Worm (Caenorhabditis elegans): ENCODE data around the gene C44H9.7.

C44H9.7 gene

ce11 chrV:12854766-12855165 lies at the start of gene C44H9.7:
TSS of gene C44H9.7 (minus strand) at chrV:12854866.
- TF ChIP-seq aly-1 (tag; optimal IDR thresholded peaks at IDR 0.05), result no peak

ce11 chrV:12904054-12904453 lies 49.4 kb upstream of the C44H9.7 start, which contains the start of gene ttr-27:
TSS of gene ttr-27 (minus strand) at chrV:12904098.
- no peak for TF ChIP-seq ceh-36 (tag; optimal IDR thresholded peaks at IDR 0.05)
- no peak for TF ChIP-seq pes-1 (GFP tag; IDR thresholded peaks at IDR 0.05)
- no peak for TF ChIP-seq aly-1 (tag; optimal IDR thresholded peaks at IDR 0.05)
- no peak for TF ChIP-seq ceh-13 (GFP tag; optimal IDR thresholded peaks at IDR 0.05)
- TF ChIP-seq hmg-4 (GFP tag; optimal IDR thresholded peaks at IDR 0.05), result no peak
- no peak for TF ChIP-seq flt-1 (GFP tag; IDR thresholded peaks at IDR 0.05)
- no peak for TF ChIP-seq B0310.2 (tag; optimal IDR thresholded peaks at IDR 0.05)
- TF ChIP-seq ama-1 (optimal IDR thresholded peaks at IDR 0.05), result no peak
- no peak for TF ChIP-seq hnd-1 (tag; optimal IDR thresholded peaks at IDR 0.05)
- TF ChIP-seq tra-4 (tag; optimal IDR thresholded peaks at IDR 0.05), result no peak
- TF ChIP-seq scrt-1 (GFP tag; IDR thresholded peaks at IDR 0.05), result no peak
- TF ChIP-seq hmbx-1 (tag; optimal IDR thresholded peaks at IDR 0.05), result no peak
- TF ChIP-seq ets-7 (tag; optimal IDR thresholded peaks at IDR 0.05), result no peak
- TF ChIP-seq tbx-11 (GFP tag; IDR thresholded peaks at IDR 0.05), result no peak
- no peak for TF ChIP-seq sea-1 (GFP tag; conservative IDR thresholded peaks at IDR 0.05)
- no peak for TF ChIP-seq F13C5.2 (tag; optimal IDR thresholded peaks at IDR 0.05)
- no peak for TF ChIP-seq tbx-37 (GFP tag; conservative IDR thresholded peaks at IDR 0.05)

- TF ChIP-seq tra-4 (tag; optimal IDR thresholded peaks at IDR 0.05), result no peak
- TF ChIP-seq ets-7 (tag; optimal IDR thresholded peaks at IDR 0.05), result no peak
- TF ChIP-seq pes-1 (GFP tag; IDR thresholded peaks at IDR 0.05), result no peak
- no peak for TF ChIP-seq tbx-11 (GFP tag; IDR thresholded peaks at IDR 0.05)
- no peak for TF ChIP-seq scrt-1 (GFP tag; IDR thresholded peaks at IDR 0.05)
- no peak for TF ChIP-seq hnd-1 (tag; optimal IDR thresholded peaks at IDR 0.05)
- no peak for TF ChIP-seq hmg-4 (GFP tag; optimal IDR thresholded peaks at IDR 0.05)
- TF ChIP-seq tbx-37 (GFP tag; conservative IDR thresholded peaks at IDR 0.05), result no peak
- TF ChIP-seq ceh-36 (tag; optimal IDR thresholded peaks at IDR 0.05), result no peak
- TF ChIP-seq ceh-13 (GFP tag; optimal IDR thresholded peaks at IDR 0.05), result no peak
- no peak for TF ChIP-seq B0310.2 (tag; optimal IDR thresholded peaks at IDR 0.05)
- no peak for TF ChIP-seq aly-1 (tag; optimal IDR thresholded peaks at IDR 0.05)
- TF ChIP-seq sea-1 (GFP tag; conservative IDR thresholded peaks at IDR 0.05), result no peak
Measured at ce11 chrV:12901301-12901700, 46.6 kb upstream of the C44H9.7 start.

ce11 chrV:12898583-12899232 lies 44.0 kb upstream of the C44H9.7 start:
- TF ChIP-seq sea-1 (GFP tag; conservative IDR thresholded peaks at IDR 0.05), result no peak
- TF ChIP-seq ama-1 (optimal IDR thresholded peaks at IDR 0.05), result no peak
- TF ChIP-seq tra-4 (tag; optimal IDR thresholded peaks at IDR 0.05), result no peak
- no peak for TF ChIP-seq F13C5.2 (tag; optimal IDR thresholded peaks at IDR 0.05)
- no peak for TF ChIP-seq ceh-13 (GFP tag; optimal IDR thresholded peaks at IDR 0.05)
- TF ChIP-seq tbx-11 (GFP tag; IDR thresholded peaks at IDR 0.05), result no peak
- TF ChIP-seq aly-1 (tag; optimal IDR thresholded peaks at IDR 0.05), result no peak
- TF ChIP-seq hnd-1 (tag; optimal IDR thresholded peaks at IDR 0.05), result no peak
- TF ChIP-seq B0310.2 (tag; optimal IDR thresholded peaks at IDR 0.05), result no peak
- no peak for TF ChIP-seq flt-1 (GFP tag; IDR thresholded peaks at IDR 0.05)
- no peak for TF ChIP-seq scrt-1 (GFP tag; IDR thresholded peaks at IDR 0.05)

ce11 chrV:12897338-12897737 lies 42.7 kb upstream of the C44H9.7 start:
- TF ChIP-seq hmg-4 (GFP tag; optimal IDR thresholded peaks at IDR 0.05) (no peak), hmbx-1 (tag; optimal IDR thresholded peaks at IDR 0.05) (no peak), scrt-1 (GFP tag; IDR thresholded peaks at IDR 0.05) (no peak), sea-1 (GFP tag; conservative IDR thresholded peaks at IDR 0.05) (no peak), tbx-11 (GFP tag; IDR thresholded peaks at IDR 0.05) (no peak), tbx-37 (GFP tag; conservative IDR thresholded peaks at IDR 0.05) (no peak), tra-4 (tag; optimal IDR thresholded peaks at IDR 0.05) (no peak), flt-1 (GFP tag; IDR thresholded peaks at IDR 0.05) (no peak), aly-1 (tag; optimal IDR thresholded peaks at IDR 0.05) (no peak), ceh-13 (GFP tag; optimal IDR thresholded peaks at IDR 0.05) (no peak), ceh-36 (tag; optimal IDR thresholded peaks at IDR 0.05) (no peak), B0310.2 (tag; optimal IDR thresholded peaks at IDR 0.05) (no peak), ets-7 (tag; optimal IDR thresholded peaks at IDR 0.05) (no peak), F13C5.2 (tag; optimal IDR thresholded peaks at IDR 0.05) (no peak)

ce11 chrV:12896850-12897249 lies 42.2 kb upstream of the C44H9.7 start:
- no peak for TF ChIP-seq F13C5.2 (tag; optimal IDR thresholded peaks at IDR 0.05)

- no peak for TF ChIP-seq hmg-4 (GFP tag; optimal IDR thresholded peaks at IDR 0.05)
- no peak for TF ChIP-seq hnd-1 (tag; optimal IDR thresholded peaks at IDR 0.05)
- TF ChIP-seq ets-7 (tag; optimal IDR thresholded peaks at IDR 0.05), result no peak
- no peak for TF ChIP-seq tbx-11 (GFP tag; IDR thresholded peaks at IDR 0.05)
- TF ChIP-seq ceh-13 (GFP tag; optimal IDR thresholded peaks at IDR 0.05), result no peak
- TF ChIP-seq tbx-37 (GFP tag; conservative IDR thresholded peaks at IDR 0.05), result no peak
- TF ChIP-seq scrt-1 (GFP tag; IDR thresholded peaks at IDR 0.05), result no peak
- no peak for TF ChIP-seq pes-1 (GFP tag; IDR thresholded peaks at IDR 0.05)
- no peak for TF ChIP-seq sea-1 (GFP tag; conservative IDR thresholded peaks at IDR 0.05)
Measured at ce11 chrV:12895772-12896171, 41.1 kb upstream of the C44H9.7 start, which contains the start of gene ttbk-7. TSS of gene ttbk-7 (minus strand) at chrV:12895872.

- TF ChIP-seq flt-1 (GFP tag; IDR thresholded peaks at IDR 0.05) (no peak), ceh-36 (tag; optimal IDR thresholded peaks at IDR 0.05) (no peak), hmg-4 (GFP tag; optimal IDR thresholded peaks at IDR 0.05) (no peak), tbx-37 (GFP tag; conservative IDR thresholded peaks at IDR 0.05) (no peak), ama-1 (optimal IDR thresholded peaks at IDR 0.05) (no peak), B0310.2 (tag; optimal IDR thresholded peaks at IDR 0.05) (no peak), scrt-1 (GFP tag; IDR thresholded peaks at IDR 0.05) (no peak)
Measured at ce11 chrV:12885860-12886259, 31.2 kb upstream of the C44H9.7 start, which contains the start of gene glb-24. TSS of gene glb-24 (minus strand) at chrV:12885960.

Measured in whole organism, early embryonic.